Fruit fly (Drosophila melanogaster): Measurements from ENCODE around the gene Arfip.

DNA sequence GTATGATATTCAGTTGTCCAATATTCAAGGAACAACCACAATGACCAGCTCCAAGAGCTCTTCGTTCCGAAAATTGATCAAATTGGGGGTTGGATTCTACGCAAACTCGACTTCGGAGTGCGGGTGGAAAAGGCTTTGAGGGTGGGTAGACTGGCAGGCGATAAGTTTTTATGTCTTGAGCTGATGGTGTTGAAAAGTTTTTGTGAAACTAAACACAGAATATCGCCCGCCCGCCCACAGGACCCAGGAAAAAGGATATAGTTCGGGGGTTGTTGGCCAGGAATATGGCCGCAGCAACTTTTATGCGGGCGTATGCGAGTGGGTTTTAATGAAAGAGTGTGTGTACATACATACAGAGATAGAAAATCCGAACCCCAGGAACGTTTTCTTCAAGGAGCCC is 28.8 kb upstream of the Arfip start:
- TF ChIP-seq pan (optimal IDR thresholded peaks at IDR 0.05) (no peak), Dll (optimal IDR thresholded peaks at IDR 0.05) (no peak), psq (optimal IDR thresholded peaks at IDR 0.05) (no peak), usp (GFP tag; optimal IDR thresholded peaks at IDR 0.05) (no peak), CG8478 (optimal IDR thresholded peaks at IDR 0.05) (no peak), EcR (GFP tag; optimal IDR thresholded peaks at IDR 0.05) (no peak)

Measured in whole organism.